Fruit fly (Drosophila melanogaster): ENCODE measurements around the gene CG14000.

CG14000 gene

dm6 chr2L:5876474-5877067 lies 33.5 kb downstream of the CG14000 start:
- peak; percentile 73 for TF ChIP-seq Hr83 (GFP tag; optimal IDR thresholded peaks at IDR 0.05; ENCODE audit: poor library complexity, severe bottlenecking)
- TF ChIP-seq HLH106 (tag; optimal IDR thresholded peaks at IDR 0.05) = no peak
- peak; percentile 15 for TF ChIP-seq dmrt93B (GFP tag; optimal IDR thresholded peaks at IDR 0.05)
- TF ChIP-seq rgr (GFP tag; optimal IDR thresholded peaks at IDR 0.05) = peak; percentile 48
- no peak for TF ChIP-seq fru (GFP tag; optimal IDR thresholded peaks at IDR 0.05)
- TF ChIP-seq h (GFP tag; optimal IDR thresholded peaks at IDR 0.05) = peak; percentile 42
- TF ChIP-seq Myc (optimal IDR thresholded peaks at IDR 0.05) = no peak
- TF ChIP-seq Dif (GFP tag; optimal IDR thresholded peaks at IDR 0.05; ENCODE audit: partially characterized antibody) = no peak
- TF ChIP-seq Sp1 (GFP tag; optimal IDR thresholded peaks at IDR 0.05) = peak; percentile 8
- peak; percentile 8 for TF ChIP-seq Hnf4 (GFP tag; optimal IDR thresholded peaks at IDR 0.05)
- no peak for TF ChIP-seq Vsx2 (GFP tag; optimal IDR thresholded peaks at IDR 0.05; ENCODE audit: partially characterized antibody)
- TF ChIP-seq OdsH (GFP tag; optimal IDR thresholded peaks at IDR 0.05) = peak; percentile 33
- no peak for TF ChIP-seq foxo (GFP tag; optimal IDR thresholded peaks at IDR 0.05)
- no peak for TF ChIP-seq Dfd (GFP tag; optimal IDR thresholded peaks at IDR 0.05)
- no peak for TF ChIP-seq sage (GFP tag; optimal IDR thresholded peaks at IDR 0.05)

- no peak for TF ChIP-seq Jra (GFP tag; optimal IDR thresholded peaks at IDR 0.05)
- no peak for TF ChIP-seq h (GFP tag; optimal IDR thresholded peaks at IDR 0.05)
- TF ChIP-seq dmrt93B (GFP tag; optimal IDR thresholded peaks at IDR 0.05) = no peak
- no peak for TF ChIP-seq psq (GFP tag; optimal IDR thresholded peaks at IDR 0.05)
- no peak for TF ChIP-seq N (GFP tag; optimal IDR thresholded peaks at IDR 0.05)
- TF ChIP-seq GATAd (GFP tag; optimal IDR thresholded peaks at IDR 0.05) = no peak
- TF ChIP-seq Hnf4 (GFP tag; optimal IDR thresholded peaks at IDR 0.05) = no peak
- TF ChIP-seq jim (GFP tag; optimal IDR thresholded peaks at IDR 0.05) = no peak
- no peak for TF ChIP-seq Sp1 (GFP tag; optimal IDR thresholded peaks at IDR 0.05)
- TF ChIP-seq tai (GFP tag; optimal IDR thresholded peaks at IDR 0.05) = no peak
- TF ChIP-seq HLH106 (tag; optimal IDR thresholded peaks at IDR 0.05) = no peak
These were observed 39.0 kb downstream of the CG14000 start for dm6 chr2L:5870838-5871702.

dm6 chr2L:5866791-5867190 lies 43.3 kb downstream of the CG14000 start:
- TF ChIP-seq pan (optimal IDR thresholded peaks at IDR 0.05) = no peak
- no peak for TF ChIP-seq Sp1 (GFP tag; optimal IDR thresholded peaks at IDR 0.05)
- TF ChIP-seq Hr83 (GFP tag; optimal IDR thresholded peaks at IDR 0.05; ENCODE audit: poor library complexity, severe bottlenecking) = no peak
- TF ChIP-seq Dif (GFP tag; optimal IDR thresholded peaks at IDR 0.05; ENCODE audit: partially characterized antibody) = no peak
- TF ChIP-seq N (GFP tag; optimal IDR thresholded peaks at IDR 0.05) = no peak

Data from whole organism, wandering third instar larva.